Worm (Caenorhabditis elegans) whole organism, L3 larva: ENCODE measurements around the gene Y41C4A.6.
A peak's percentile ranks its signal among the peaks of the same experiment; 100 is the strongest.

Source experiments
- R02D3.7 ChIP-seq: fragments of 150-350 bp; optimal IDR thresholded peaks from 2 replicates; lab custom pipeline; 2014; ENCODE audit warnings: missing biosample characterization, missing genetic modification characterization
- ZK546.5 ChIP-seq: sonication (generic microtip); optimal IDR thresholded peaks from 2 replicates; lab custom pipeline; 2017; ENCODE audit warnings: missing biosample characterization, missing genetic modification characterization
- aly-2 ChIP-seq: fragments of 150-350 bp; optimal IDR thresholded peaks from 2 replicates; lab custom pipeline; 2014; ENCODE audit warnings: missing biosample characterization, missing genetic modification characterization
- ama-1 ChIP-seq: fragments of 150-350 bp; optimal IDR thresholded peaks from 2 replicates; lab custom pipeline; 2018
- ceh-28 ChIP-seq: fragments of 150-350 bp; optimal IDR thresholded peaks from 2 replicates; lab custom pipeline; 2014; ENCODE audit warnings: missing biosample characterization, missing genetic modification reagents, missing genetic modification characterization
- ceh-82 ChIP-seq: fragments of 150-350 bp; optimal IDR thresholded peaks from 2 replicates; lab custom pipeline; 2014; ENCODE audit warnings: missing biosample characterization, missing genetic modification characterization
- ceh-9 ChIP-seq: sonication (generic microtip); optimal IDR thresholded peaks from 2 replicates; lab custom pipeline; 2018; ENCODE audit warnings: missing biosample characterization, missing genetic modification characterization
- daf-12 ChIP-seq: fragments of 150-350 bp; optimal IDR thresholded peaks from 2 replicates; lab custom pipeline; 2014; ENCODE audit warnings: missing biosample characterization, missing genetic modification reagents, missing genetic modification characterization
- egl-27 ChIP-seq: sonication (generic microtip); optimal IDR thresholded peaks from 4 replicates; lab custom pipeline; 2017; ENCODE audit warnings: missing biosample characterization, missing genetic modification reagents, missing genetic modification characterization
- elt-3 ChIP-seq, 3 experiments: fragments of 150-350 bp in 1 of 3; sonication (generic microtip) in 2 of 3; optimal IDR thresholded peaks; 2 replicates in 2 of 3; 4 replicates in 1 of 3; lab custom pipeline; 2014 to 2017; ENCODE audit warnings: missing biosample characterization in 3 of 3, missing genetic modification characterization in 3 of 3
- eor-1 ChIP-seq, 2 experiments: fragments of 150-350 bp; optimal IDR thresholded peaks; 2 replicates each; lab custom pipeline; 2014 to 2018; ENCODE audit warnings: missing biosample characterization in 2 of 2, missing genetic modification characterization in 2 of 2
- fkh-10 ChIP-seq: sonication (generic microtip); optimal IDR thresholded peaks from 2 replicates; lab custom pipeline; 2017; ENCODE audit warnings: missing biosample characterization, missing genetic modification reagents, missing genetic modification characterization
- fkh-2 ChIP-seq: fragments of 150-350 bp; optimal IDR thresholded peaks from 2 replicates; lab custom pipeline; 2014; ENCODE audit warnings: missing biosample characterization, missing genetic modification reagents, missing genetic modification characterization
- fos-1 ChIP-seq: fragments of 150-350 bp; optimal IDR thresholded peaks from 2 replicates; lab custom pipeline; 2014; ENCODE audit warnings: missing biosample characterization, missing genetic modification characterization
- jun-1 ChIP-seq: fragments of 150-350 bp; optimal IDR thresholded peaks from 2 replicates; lab custom pipeline; 2014; ENCODE audit warnings: missing biosample characterization, missing genetic modification reagents, missing genetic modification characterization
- lin-15B ChIP-seq: fragments of 150-350 bp; optimal IDR thresholded peaks from 2 replicates; lab custom pipeline; 2014; ENCODE audit warnings: missing biosample characterization, missing genetic modification characterization
- lin-39 ChIP-seq: fragments of 150-350 bp; optimal IDR thresholded peaks from 2 replicates; lab custom pipeline; 2018; ENCODE audit warnings: missing biosample characterization, missing genetic modification reagents, missing genetic modification characterization
- lsy-12 ChIP-seq: sonication (generic microtip); optimal IDR thresholded peaks from 2 replicates; lab custom pipeline; 2016; ENCODE audit warnings: mild to moderate bottlenecking, missing genetic modification characterization, missing compliant biosample characterization
- mml-1 ChIP-seq: fragments of 150-350 bp; sonication (generic microtip); optimal IDR thresholded peaks from 3 replicates; lab custom pipeline; 2014; ENCODE audit warnings: missing biosample characterization, missing genetic modification characterization
- nfya-1 ChIP-seq: sonication (generic microtip); optimal IDR thresholded peaks from 2 replicates; lab custom pipeline; 2017; ENCODE audit warnings: missing genetic modification characterization, mild to moderate bottlenecking, missing compliant biosample characterization, antibody characterized with exemption, moderate library complexity; ENCODE audit not compliant: insufficient read depth
- nhr-12 ChIP-seq: fragments of 150-350 bp; optimal IDR thresholded peaks from 2 replicates; lab custom pipeline; 2014; ENCODE audit warnings: missing biosample characterization, missing genetic modification characterization
- nhr-23 ChIP-seq: fragments of 150-350 bp; optimal IDR thresholded peaks from 2 replicates; lab custom pipeline; 2014; ENCODE audit warnings: missing biosample characterization, missing genetic modification reagents, missing genetic modification characterization
- nhr-43 ChIP-seq: sonication (generic microtip); optimal IDR thresholded peaks from 2 replicates; lab custom pipeline; 2016; ENCODE audit warnings: mild to moderate bottlenecking, missing genetic modification characterization, missing compliant biosample characterization; ENCODE audit not compliant: poor library complexity, severe bottlenecking
- nhr-76 ChIP-seq: fragments of 150-350 bp; sonication (generic microtip); optimal IDR thresholded peaks from 5 replicates; lab custom pipeline; 2014; ENCODE audit warnings: missing biosample characterization, missing genetic modification characterization
- pha-4 ChIP-seq: fragments of 150-350 bp; optimal IDR thresholded peaks from 2 replicates; lab custom pipeline; 2014; ENCODE audit warnings: missing biosample characterization, missing genetic modification reagents, missing genetic modification characterization
- pqm-1 ChIP-seq: fragments of 150-350 bp; optimal IDR thresholded peaks from 2 replicates; lab custom pipeline; 2017; ENCODE audit warnings: missing biosample characterization, missing genetic modification characterization, inconsistent platforms
- sea-2 ChIP-seq: fragments of 150-350 bp; sonication (generic microtip); optimal IDR thresholded peaks from 4 replicates; lab custom pipeline; 2014; ENCODE audit warnings: missing biosample characterization, missing genetic modification reagents, missing genetic modification characterization
- skn-1 ChIP-seq: fragments of 150-350 bp; optimal IDR thresholded peaks from 2 replicates; lab custom pipeline; 2014; ENCODE audit warnings: missing biosample characterization, missing genetic modification characterization
- snpc-4 ChIP-seq: fragments of 150-350 bp; optimal IDR thresholded peaks from 2 replicates; lab custom pipeline; 2014; ENCODE audit warnings: missing biosample characterization, missing genetic modification characterization
- tbx-2 ChIP-seq: sonication (generic microtip); optimal IDR thresholded peaks from 2 replicates; lab custom pipeline; 2016; ENCODE audit warnings: mild to moderate bottlenecking, missing genetic modification characterization, missing compliant biosample characterization
- unc-39 ChIP-seq: sonication (generic microtip); optimal IDR thresholded peaks from 4 replicates; lab custom pipeline; 2017; ENCODE audit warnings: missing biosample characterization, missing genetic modification characterization
- unc-62 ChIP-seq: fragments of 150-350 bp; sonication (generic microtip); optimal IDR thresholded peaks from 4 replicates; lab custom pipeline; 2014; ENCODE audit warnings: missing biosample characterization, missing genetic modification reagents, missing genetic modification characterization
- zag-1 ChIP-seq: fragments of 150-350 bp; optimal IDR thresholded peaks from 2 replicates; lab custom pipeline; 2014; ENCODE audit warnings: missing biosample characterization, missing genetic modification characterization
- ztf-11 ChIP-seq: fragments of 150-350 bp; optimal IDR thresholded peaks from 2 replicates; lab custom pipeline; 2014; ENCODE audit warnings: missing biosample characterization, missing genetic modification characterization
- ztf-4 ChIP-seq: fragments of 150-350 bp; optimal IDR thresholded peaks from 2 replicates; lab custom pipeline; 2014; ENCODE audit warnings: missing biosample characterization, missing genetic modification characterization

The Y41C4A.6 gene

DNA sequence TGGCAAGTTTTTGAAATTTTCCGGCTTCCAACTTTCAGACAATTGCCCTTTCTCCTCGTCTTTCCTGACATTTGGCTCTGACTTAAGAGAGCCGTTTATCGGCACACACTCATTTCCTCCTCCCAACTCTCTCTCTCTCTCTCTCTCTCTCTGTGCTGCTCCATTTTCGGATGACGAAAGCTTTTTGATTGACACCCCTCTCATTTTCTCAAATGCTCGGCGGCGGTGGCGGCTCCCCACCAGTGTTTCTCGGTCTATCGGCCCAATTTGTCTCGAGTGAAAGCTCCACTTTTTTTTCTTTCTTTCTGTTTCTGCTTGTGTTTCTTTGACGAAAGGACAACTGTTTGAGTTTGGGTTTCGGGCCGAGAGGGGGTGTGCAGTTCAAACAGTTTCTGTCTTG is 36.6 kb upstream of the Y41C4A.6 start:
- no peak for TF ChIP-seq zag-1 (tag; lab: Kevin White, UChicago)
- TF ChIP-seq fkh-2, result no peak
- no peak for TF ChIP-seq ZK546.5
- no peak for TF ChIP-seq nhr-12 (tag; lab: Kevin White, UChicago)
- TF ChIP-seq daf-12 (tag; lab: Kevin White, UChicago), result no peak
- peak; percentile 48 for TF ChIP-seq lin-39
- TF ChIP-seq, all 47 proteins: peak for 1

ce11 chrIII:11660736-11661135 is 35.6 kb upstream of the Y41C4A.6 start:
- TF ChIP-seq pha-4 (tag; lab: Kevin White, UChicago) (peak; percentile 26), nfya-1 (tag; lab: Kevin White, UChicago) (peak; percentile 40), unc-62 (GFP tag; lab: Kevin White, UChicago) (no peak)
- TF ChIP-seq, all 47 proteins: peak for 2

DNA sequence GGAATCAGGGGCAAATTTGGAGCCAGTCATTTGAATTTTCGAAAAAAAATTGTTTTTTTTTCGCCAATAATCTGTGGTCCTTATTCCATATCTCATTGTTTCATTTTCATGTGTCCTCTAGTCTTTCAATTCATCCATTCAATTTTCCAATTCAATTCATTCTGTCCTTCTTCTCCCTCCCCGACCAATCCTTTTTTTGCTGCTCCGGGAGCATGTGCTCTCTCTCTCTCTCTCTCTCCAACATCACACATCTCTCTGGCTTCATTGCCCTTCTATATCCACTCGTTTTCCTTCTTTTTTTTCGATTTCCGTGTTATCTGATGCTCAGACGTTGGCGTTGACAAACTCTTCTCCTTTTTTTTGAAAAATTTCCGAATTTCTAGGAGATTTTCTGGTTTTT is 33.0 kb upstream of the Y41C4A.6 start:
- TF ChIP-seq nfya-1 (tag; lab: Kevin White, UChicago) (peak; percentile 48), ztf-4 (tag; lab: Kevin White, UChicago) (no peak)

DNA sequence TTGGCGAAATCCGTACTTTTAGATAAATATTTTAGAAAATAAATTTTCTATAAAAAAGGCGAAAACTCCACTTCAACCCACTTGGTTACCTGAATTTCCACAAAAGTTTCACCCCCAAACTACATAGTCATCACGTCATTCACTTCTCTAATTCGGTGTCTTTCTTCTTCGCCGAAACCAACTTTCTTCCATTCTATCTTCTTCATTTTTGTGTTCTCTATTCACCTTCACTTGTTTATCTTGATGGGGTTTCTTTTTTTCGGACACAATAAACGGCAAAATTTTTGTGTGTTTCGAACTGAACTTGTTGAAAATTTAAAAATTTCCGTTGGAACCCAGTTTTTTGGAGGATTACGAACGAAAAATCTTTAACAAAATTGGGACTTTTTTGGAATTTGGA is 29.6 kb upstream of the Y41C4A.6 start:
- no peak for TF ChIP-seq unc-39 (tag; lab: Kevin White, UChicago)
- TF ChIP-seq lin-39, result no peak
- TF ChIP-seq eor-1 (tag; optimal IDR thresholded peaks at IDR 0.05; lab: Kevin White, UChicago), result no peak
- TF ChIP-seq, all 47 proteins: peak for 0

ce11 chrIII:11669008-11669407 is 27.4 kb upstream of the Y41C4A.6 start:
- TF ChIP-seq ama-1 (lab: Kevin White, UChicago), result no peak
- no peak for TF ChIP-seq fkh-10 (GFP tag; lab: Kevin White, UChicago)
- TF ChIP-seq lin-39, result no peak
- TF ChIP-seq ceh-9 (tag; lab: Kevin White, UChicago), result no peak
- TF ChIP-seq jun-1 (tag; lab: Kevin White, UChicago), result no peak
- no peak for TF ChIP-seq mml-1 (tag; lab: Kevin White, UChicago)
- no peak for TF ChIP-seq nhr-76
- no peak for TF ChIP-seq R02D3.7
- TF ChIP-seq nhr-23, result no peak
- TF ChIP-seq lin-15B, result no peak
- no peak for TF ChIP-seq ceh-82 (tag; lab: Kevin White, UChicago)
- no peak for TF ChIP-seq nfya-1 (tag; lab: Kevin White, UChicago)
- no peak for TF ChIP-seq zag-1 (tag; lab: Kevin White, UChicago)
- no peak for TF ChIP-seq lsy-12 (tag; lab: Kevin White, UChicago)
- TF ChIP-seq daf-12 (tag; lab: Kevin White, UChicago), result no peak
- TF ChIP-seq unc-62 (GFP tag; lab: Kevin White, UChicago), result no peak
- TF ChIP-seq sea-2 (GFP tag; lab: Kevin White, UChicago), result no peak
- no peak for TF ChIP-seq pqm-1 (tag; lab: Kevin White, UChicago)

- TF ChIP-seq sea-2 (GFP tag; lab: Kevin White, UChicago) (no peak), egl-27 (tag; lab: Kevin White, UChicago) (no peak)
These were observed 15.9 kb upstream of the Y41C4A.6 start for ce11 chrIII:11680514-11680913.

DNA sequence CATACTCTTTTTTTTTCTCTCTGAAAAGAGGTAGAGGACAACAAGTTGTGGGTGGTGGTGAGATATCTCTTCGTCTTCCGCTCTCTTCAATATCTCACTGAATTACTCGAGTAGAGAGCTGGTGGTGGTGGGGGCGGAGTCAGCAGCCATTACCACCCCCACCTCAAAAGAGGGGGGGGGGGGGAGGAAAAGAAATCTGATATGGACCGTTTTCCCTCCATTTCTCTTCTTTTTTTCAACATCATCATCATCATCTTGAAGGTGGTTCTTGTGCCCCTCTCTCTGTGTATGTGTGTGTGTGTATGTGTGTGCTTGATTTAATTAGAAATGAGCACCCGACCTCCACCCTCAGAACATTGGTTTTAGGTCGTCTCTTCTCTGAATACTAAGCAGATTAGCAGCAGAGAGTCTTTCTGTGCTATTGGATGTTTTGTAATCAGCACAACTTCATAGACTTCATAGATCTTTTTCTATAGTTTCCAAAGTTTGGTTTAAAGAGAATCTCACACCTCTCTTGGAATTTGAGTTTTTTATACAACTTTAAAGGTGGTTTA is 14.8 kb upstream of the Y41C4A.6 start:
- TF ChIP-seq ceh-28 (no peak), ztf-11 (tag; lab: Kevin White, UChicago) (no peak), unc-39 (tag; lab: Kevin White, UChicago) (no peak), fkh-10 (GFP tag; lab: Kevin White, UChicago) (no peak), eor-1 (tag; optimal IDR thresholded peaks at IDR 0.05; lab: Kevin White, UChicago) (no peak), nhr-43 (tag; lab: Kevin White, UChicago) (no peak), fos-1 (tag; lab: Kevin White, UChicago) (no peak), snpc-4 (tag; lab: Kevin White, UChicago) (no peak), R02D3.7 (no peak), egl-27 (tag; lab: Kevin White, UChicago) (no peak), ZK546.5 (no peak), tbx-2 (tag; lab: Kevin White, UChicago) (no peak), daf-12 (tag; lab: Kevin White, UChicago) (no peak), fkh-2 (no peak), zag-1 (tag; lab: Kevin White, UChicago) (no peak), ama-1 (lab: Kevin White, UChicago) (no peak), ceh-9 (tag; lab: Kevin White, UChicago) (no peak), aly-2 (tag; lab: Kevin White, UChicago) (no peak), elt-3 (tag; optimal IDR thresholded peaks at IDR 0.05; lab: Kevin White, UChicago) (no peak), skn-1 (tag; lab: Kevin White, UChicago) (no peak)
